Worm (Caenorhabditis elegans) whole organism, L1 larva: ENCODE measurements around the gene F09F7.6.

ENCODE experiments used
- F16B12.6 ChIP-seq: fragments of 150-350 bp; optimal IDR thresholded peaks from 2 replicates; lab custom pipeline; 2014; ENCODE audit warnings: missing biosample characterization, missing genetic modification characterization
- ama-1 ChIP-seq: fragments of 150-350 bp; optimal IDR thresholded peaks from 2 replicates; lab custom pipeline; 2014
- blmp-1 ChIP-seq: fragments of 150-350 bp; optimal IDR thresholded peaks from 2 replicates; lab custom pipeline; 2014; ENCODE audit warnings: missing biosample characterization, missing genetic modification characterization
- ceh-82 ChIP-seq, 3 experiments: fragments of 150-350 bp in 1 of 3; sonication (generic microtip) in 2 of 3; optimal IDR thresholded peaks; 2 replicates each; lab custom pipeline; 2014 to 2017; ENCODE audit warnings: missing biosample characterization in 3 of 3, missing genetic modification characterization in 3 of 3
- dpl-1 ChIP-seq, 3 experiments: fragments of 150-350 bp in 2 of 3; sonication (generic microtip) in 1 of 3; optimal IDR thresholded peaks; 2 replicates each; lab custom pipeline; 2014 to 2017; ENCODE audit warnings: missing biosample characterization in 3 of 3, missing genetic modification characterization in 3 of 3, missing genetic modification reagents in 3 of 3
- dsc-1 ChIP-seq: sonication (generic microtip); optimal IDR thresholded peaks from 2 replicates; lab custom pipeline; 2016; ENCODE audit warnings: mild to moderate bottlenecking, missing genetic modification characterization, missing compliant biosample characterization
- efl-1 ChIP-seq, 4 experiments: fragments of 150-350 bp; optimal IDR thresholded peaks in 3 of 4; peaks in 1 of 4; 1 replicate in 1 of 4; 2 replicates in 3 of 4; lab custom pipeline; 2014; ENCODE audit warnings: missing biosample characterization in 2 of 4, missing genetic modification characterization in 2 of 4, missing genetic modification reagents in 2 of 4
- egl-13 ChIP-seq: sonication (generic microtip); optimal IDR thresholded peaks from 2 replicates; lab custom pipeline; 2016; ENCODE audit warnings: missing genotype, missing genetic modification reagents, missing genetic modification characterization, missing compliant biosample characterization
- egl-27 ChIP-seq, 2 experiments: fragments of 150-350 bp in 1 of 2; sonication (generic microtip); optimal IDR thresholded peaks; 3 replicates each; lab custom pipeline; 2017 to 2018; ENCODE audit warnings: missing biosample characterization in 2 of 2, missing genetic modification characterization in 2 of 2, missing genetic modification reagents in 2 of 2
- elt-2 ChIP-seq: sonication (generic microtip); optimal IDR thresholded peaks from 2 replicates; lab custom pipeline; 2016; ENCODE audit warnings: missing genetic modification characterization, mild to moderate bottlenecking, inconsistent platforms, missing compliant biosample characterization, missing genetic modification reagents
- elt-3 ChIP-seq, 6 experiments: fragments of 150-350 bp in 1 of 6; sonication (generic microtip); optimal IDR thresholded peaks; 2 replicates each; lab custom pipeline; 2017 to 2018; ENCODE audit warnings: missing biosample characterization in 6 of 6, missing genetic modification characterization in 6 of 6, inconsistent platforms in 1 of 6
- fkh-10 ChIP-seq: sonication (generic microtip); optimal IDR thresholded peaks from 2 replicates; lab custom pipeline; 2017; ENCODE audit warnings: missing biosample characterization, missing genetic modification reagents, missing genetic modification characterization
- fkh-8 ChIP-seq: sonication (generic microtip); optimal IDR thresholded peaks from 2 replicates; lab custom pipeline; 2016; ENCODE audit warnings: mild to moderate bottlenecking, missing genetic modification characterization, missing compliant biosample characterization
- fos-1 ChIP-seq: fragments of 150-350 bp; optimal IDR thresholded peaks from 2 replicates; lab custom pipeline; 2014; ENCODE audit warnings: missing biosample characterization, missing genetic modification characterization
- hlh-17 ChIP-seq: fragments of 200-800 bp; sonication (Bioruptor generic); optimal IDR thresholded peaks from 2 replicates; lab custom pipeline; 2018; ENCODE audit warnings: missing genetic modification characterization, mild to moderate bottlenecking, missing compliant biosample characterization, moderate library complexity, borderline replicate concordance
- hlh-4 ChIP-seq: sonication (generic microtip); optimal IDR thresholded peaks from 2 replicates; lab custom pipeline; 2016; ENCODE audit warnings: mild to moderate bottlenecking, missing genetic modification characterization, missing compliant biosample characterization
- jun-1 ChIP-seq: fragments of 150-350 bp; optimal IDR thresholded peaks from 2 replicates; lab custom pipeline; 2014; ENCODE audit warnings: missing biosample characterization, missing genetic modification reagents, missing genetic modification characterization
- lin-13 ChIP-seq: fragments of 150-350 bp; optimal IDR thresholded peaks from 2 replicates; lab custom pipeline; 2014; ENCODE audit warnings: missing biosample characterization, missing genetic modification reagents, missing genetic modification characterization
- lin-14 ChIP-seq: fragments of 200-800 bp; sonication (Bioruptor generic); optimal IDR thresholded peaks from 2 replicates; lab custom pipeline; 2018; ENCODE audit warnings: mild to moderate bottlenecking, missing genetic modification characterization, moderate library complexity, missing compliant biosample characterization
- lin-15B ChIP-seq: fragments of 150-350 bp; sonication (generic microtip); optimal IDR thresholded peaks from 3 replicates; lab custom pipeline; 2014; ENCODE audit warnings: missing biosample characterization, missing genetic modification characterization
- lin-35 ChIP-seq, 2 experiments: fragments of 150-350 bp; optimal IDR thresholded peaks; 2 replicates each; lab custom pipeline; 2014; ENCODE audit warnings: missing biosample characterization in 2 of 2, missing genetic modification characterization in 2 of 2, missing genetic modification reagents in 2 of 2
- lir-3 ChIP-seq: sonication (generic microtip); optimal IDR thresholded peaks from 2 replicates; lab custom pipeline; 2016; ENCODE audit warnings: mild to moderate bottlenecking, missing genetic modification characterization, moderate library complexity, missing compliant biosample characterization; ENCODE audit not compliant: poor library complexity
- lsy-2 ChIP-seq, 2 experiments: fragments of 150-350 bp; optimal IDR thresholded peaks; 2 replicates each; lab custom pipeline; 2014; ENCODE audit warnings: missing biosample characterization in 2 of 2, missing genetic modification characterization in 2 of 2
- mdl-1 ChIP-seq, 2 experiments: fragments of 150-350 bp; optimal IDR thresholded peaks; 2 replicates each; lab custom pipeline; 2014 to 2017; ENCODE audit warnings: missing biosample characterization in 2 of 2, missing genetic modification characterization in 2 of 2, inconsistent platforms in 1 of 2
- mef-2 ChIP-seq: fragments of 150-350 bp; optimal IDR thresholded peaks from 2 replicates; lab custom pipeline; 2014; ENCODE audit warnings: missing biosample characterization, missing genetic modification characterization
- mep-1 ChIP-seq: fragments of 150-350 bp; optimal IDR thresholded peaks from 2 replicates; lab custom pipeline; 2014; ENCODE audit warnings: missing biosample characterization, missing genetic modification characterization
- nhr-19 ChIP-seq: fragments of 200-800 bp; sonication (Bioruptor generic); conservative IDR thresholded peaks from 2 replicates; pipeline ENCODE4 v1.3.6; 2022; ENCODE audit warnings: missing genetic modification characterization, missing compliant biosample characterization
- nhr-20 ChIP-seq: sonication (generic microtip); optimal IDR thresholded peaks from 2 replicates; lab custom pipeline; 2016; ENCODE audit warnings: mild to moderate bottlenecking, missing genetic modification characterization, missing compliant biosample characterization
- nhr-237 ChIP-seq: fragments of 150-350 bp; optimal IDR thresholded peaks from 2 replicates; lab custom pipeline; 2014; ENCODE audit warnings: missing biosample characterization, missing genetic modification characterization
- nhr-28 ChIP-seq: fragments of 150-350 bp; optimal IDR thresholded peaks from 2 replicates; lab custom pipeline; 2014; ENCODE audit warnings: missing biosample characterization, missing genetic modification characterization
- nhr-76 ChIP-seq: sonication (generic microtip); optimal IDR thresholded peaks from 2 replicates; lab custom pipeline; 2017; ENCODE audit warnings: missing biosample characterization, missing genetic modification characterization
- nhr-85 ChIP-seq: sonication (generic microtip); peaks from one replicate; lab custom pipeline; 2016; ENCODE audit warnings: missing genetic modification characterization, inconsistent platforms, missing compliant biosample characterization
- nhr-90 ChIP-seq: sonication (generic microtip); optimal IDR thresholded peaks from 2 replicates; lab custom pipeline; 2016; ENCODE audit warnings: mild to moderate bottlenecking, missing genetic modification characterization, missing compliant biosample characterization; ENCODE audit not compliant: poor library complexity
- pag-3 ChIP-seq: sonication (generic microtip); optimal IDR thresholded peaks from 2 replicates; lab custom pipeline; 2017; ENCODE audit warnings: missing genetic modification characterization, mild to moderate bottlenecking, missing compliant biosample characterization, antibody characterized with exemption, borderline replicate concordance; ENCODE audit not compliant: insufficient read depth
- pax-3 ChIP-seq: fragments of 200-800 bp; sonication (Bioruptor generic); optimal IDR thresholded peaks from 2 replicates; lab custom pipeline; 2018; ENCODE audit warnings: mild to moderate bottlenecking, missing genetic modification characterization, moderate library complexity, missing compliant biosample characterization
- rnt-1 ChIP-seq: sonication (generic microtip); optimal IDR thresholded peaks from 2 replicates; lab custom pipeline; 2016; ENCODE audit warnings: mild to moderate bottlenecking, missing genetic modification characterization, moderate library complexity, missing compliant biosample characterization
- snpc-4 ChIP-seq: fragments of 150-350 bp; optimal IDR thresholded peaks from 2 replicates; lab custom pipeline; 2014; ENCODE audit warnings: missing biosample characterization, missing genetic modification characterization
- snu-23 ChIP-seq: sonication (generic microtip); optimal IDR thresholded peaks from 2 replicates; lab custom pipeline; 2016; ENCODE audit warnings: missing genetic modification characterization, missing compliant biosample characterization
- tbx-2 ChIP-seq: sonication (generic microtip); optimal IDR thresholded peaks from 2 replicates; lab custom pipeline; 2016; ENCODE audit warnings: missing genetic modification characterization, missing compliant biosample characterization
- unc-62 ChIP-seq: fragments of 150-350 bp; optimal IDR thresholded peaks from 2 replicates; lab custom pipeline; 2014; ENCODE audit warnings: missing biosample characterization, missing genetic modification reagents, missing genetic modification characterization
- vab-15 ChIP-seq: sonication (generic microtip); optimal IDR thresholded peaks from 2 replicates; lab custom pipeline; 2017; ENCODE audit warnings: missing genotype, mild to moderate bottlenecking, missing genetic modification characterization, missing compliant biosample characterization
- xbp-1 ChIP-seq: sonication (generic microtip); optimal IDR thresholded peaks from 2 replicates; lab custom pipeline; 2016; ENCODE audit warnings: missing genetic modification characterization, missing compliant biosample characterization
- zag-1 ChIP-seq: fragments of 150-350 bp; optimal IDR thresholded peaks from 2 replicates; lab custom pipeline; 2014; ENCODE audit warnings: missing biosample characterization, missing genetic modification characterization
- zip-4 ChIP-seq: fragments of 200-800 bp; sonication (Bioruptor generic); optimal IDR thresholded peaks from 2 replicates; lab custom pipeline; 2018; ENCODE audit warnings: mild to moderate bottlenecking, missing genetic modification characterization, moderate library complexity, missing compliant biosample characterization

Gene F09F7.6

ce11 chrIII:5504164-5504563 lies 47.8 kb downstream of the F09F7.6 start (continued):
- TF ChIP-seq fkh-10 (GFP tag; lab: Kevin White, UChicago) (no peak), snpc-4 (tag; lab: Kevin White, UChicago) (peak; percentile 16), elt-3 (tag; optimal IDR thresholded peaks at IDR 0.05; lab: Kevin White, UChicago) (peak in 5 of 6 experiments; percentile 58 to 87 (median 62)), F16B12.6 (tag; lab: Kevin White, UChicago) (no peak), nhr-76 (no peak), fos-1 (tag; lab: Kevin White, UChicago) (peak; percentile 61), xbp-1 (peak; percentile 37), egl-13 (tag; lab: Kevin White, UChicago) (no peak), mep-1 (peak; percentile 86), zip-4 (GFP tag; lab: Kevin White, UChicago) (no peak), hlh-17 (no peak)

ce11 chrIII:5503669-5504068 lies 48.3 kb downstream of the F09F7.6 start:
- TF ChIP-seq nhr-237 (tag; lab: Kevin White, UChicago): no peak
- peak in 1 of 3 experiments; percentile 28 for TF ChIP-seq dpl-1 (GFP tag; optimal IDR thresholded peaks at IDR 0.05; lab: Kevin White, UChicago)
- TF ChIP-seq efl-1 (optimal IDR thresholded peaks at IDR 0.05; lab: Kevin White, UChicago): no peak
- TF ChIP-seq efl-1 (GFP tag; optimal IDR thresholded peaks at IDR 0.05 in 1 of 2; lab: Kevin White, UChicago): peak; percentile 24 to 93

- peak; percentile 6 for TF ChIP-seq lin-15B (tag; lab: Kevin White, UChicago)
- TF ChIP-seq xbp-1: peak; percentile 25
- TF ChIP-seq blmp-1 (tag; lab: Kevin White, UChicago): peak; percentile 72
- TF ChIP-seq efl-1 (optimal IDR thresholded peaks at IDR 0.05; lab: Kevin White, UChicago): peak; percentile 49 to 58
- TF ChIP-seq efl-1 (GFP tag; optimal IDR thresholded peaks at IDR 0.05 in 1 of 2; lab: Kevin White, UChicago): peak; percentile 7 to 77
- peak; percentile 82 for TF ChIP-seq nhr-85 (tag; lab: Kevin White, UChicago)
- peak in 1 of 2 experiments; percentile 20 for TF ChIP-seq egl-27 (tag; optimal IDR thresholded peaks at IDR 0.05; lab: Kevin White, UChicago)
- TF ChIP-seq nhr-90 (tag; lab: Kevin White, UChicago): peak; percentile 58
- TF ChIP-seq mep-1: peak; percentile 57
- peak; percentile 40 for TF ChIP-seq rnt-1
- peak; percentile 10 to 61 for TF ChIP-seq lsy-2 (tag; optimal IDR thresholded peaks at IDR 0.05; lab: Kevin White, UChicago)
- TF ChIP-seq elt-3 (tag; optimal IDR thresholded peaks at IDR 0.05; lab: Kevin White, UChicago): peak in 3 of 6 experiments; percentile 13 to 67 (median 52)
- TF ChIP-seq hlh-4 (tag; lab: Kevin White, UChicago): no peak
- no peak for TF ChIP-seq fkh-10 (GFP tag; lab: Kevin White, UChicago)
- TF ChIP-seq nhr-28: no peak
- TF ChIP-seq vab-15 (tag; lab: Kevin White, UChicago): no peak
- peak; percentile 81 for TF ChIP-seq ama-1
- TF ChIP-seq lir-3: peak; percentile 4
- no peak for TF ChIP-seq egl-13 (tag; lab: Kevin White, UChicago)
- peak; percentile 38 for TF ChIP-seq pag-3 (tag; lab: Kevin White, UChicago)
- peak; percentile 45 for TF ChIP-seq zag-1
- TF ChIP-seq dpl-1 (GFP tag; optimal IDR thresholded peaks at IDR 0.05; lab: Kevin White, UChicago): peak; percentile 14 to 43 (median 33)
- no peak for TF ChIP-seq unc-62 (GFP tag; lab: Kevin White, UChicago)
- TF ChIP-seq ceh-82 (tag; optimal IDR thresholded peaks at IDR 0.05; lab: Kevin White, UChicago): peak in 2 of 3 experiments; percentile 55 to 56
- TF ChIP-seq lin-14 (GFP tag; lab: Kevin White, UChicago): peak; percentile 86
- peak; percentile 37 for TF ChIP-seq tbx-2 (tag; lab: Kevin White, UChicago)
- TF ChIP-seq snpc-4 (tag; lab: Kevin White, UChicago): peak; percentile 35
- no peak for TF ChIP-seq fos-1 (tag; lab: Kevin White, UChicago)
- TF ChIP-seq mef-2 (tag; lab: Kevin White, UChicago): no peak
- TF ChIP-seq dsc-1 (tag; lab: Kevin White, UChicago): peak; percentile 38
- peak; percentile 40 for TF ChIP-seq fkh-8 (tag; lab: Kevin White, UChicago)
- TF ChIP-seq nhr-19 (GFP tag; lab: Robert Waterston, UW): peak; percentile 6
- no peak for TF ChIP-seq F16B12.6 (tag; lab: Kevin White, UChicago)
- TF ChIP-seq elt-2: peak; percentile 87
- peak in 1 of 2 experiments; percentile 25 for TF ChIP-seq mdl-1 (tag; optimal IDR thresholded peaks at IDR 0.05; lab: Kevin White, UChicago)
- TF ChIP-seq pax-3 (tag; lab: Kevin White, UChicago): peak; percentile 43
- peak; percentile 44 for TF ChIP-seq lin-13
- peak; percentile 64 for TF ChIP-seq nhr-20
- TF ChIP-seq snu-23 (GFP tag; lab: Kevin White, UChicago): peak; percentile 65
- TF ChIP-seq jun-1 (tag; lab: Kevin White, UChicago): peak; percentile 17
- peak; percentile 30 to 64 for TF ChIP-seq lin-35 (GFP tag; optimal IDR thresholded peaks at IDR 0.05; lab: Kevin White, UChicago)
Observed at ce11 chrIII:5502915-5503575, 48.9 kb downstream of the F09F7.6 start.
